Worm (Caenorhabditis elegans) whole organism, L2 larva: ENCODE measurements around the gene T16G1.2.

Experiments
- ceh-82 ChIP-seq: fragments of 150-350 bp; optimal IDR thresholded peaks from 2 replicates; lab custom pipeline; 2014; ENCODE audit warnings: missing biosample characterization, missing genetic modification characterization
- gmeb-1 ChIP-seq: fragments of 150-350 bp; optimal IDR thresholded peaks from 2 replicates; lab custom pipeline; 2014; ENCODE audit warnings: missing biosample characterization, missing genetic modification characterization
- mab-5 ChIP-seq: fragments of 150-350 bp; optimal IDR thresholded peaks from 2 replicates; lab custom pipeline; 2014; ENCODE audit warnings: missing biosample characterization, missing genetic modification characterization
- nhr-10 ChIP-seq: sonication (generic microtip); optimal IDR thresholded peaks from 2 replicates; lab custom pipeline; 2017; ENCODE audit warnings: missing biosample characterization, missing genetic modification characterization
- snpc-4 ChIP-seq: fragments of 150-350 bp; optimal IDR thresholded peaks from 2 replicates; lab custom pipeline; 2014; ENCODE audit warnings: missing biosample characterization, missing genetic modification characterization
- ztf-1 ChIP-seq: fragments of 200-800 bp; sonication (Bioruptor generic); conservative IDR thresholded peaks from 2 replicates; pipeline ENCODE4 v1.3.6; 2022; ENCODE audit warnings: missing genetic modification characterization, missing compliant biosample characterization

T16G1.2 gene

DNA sequence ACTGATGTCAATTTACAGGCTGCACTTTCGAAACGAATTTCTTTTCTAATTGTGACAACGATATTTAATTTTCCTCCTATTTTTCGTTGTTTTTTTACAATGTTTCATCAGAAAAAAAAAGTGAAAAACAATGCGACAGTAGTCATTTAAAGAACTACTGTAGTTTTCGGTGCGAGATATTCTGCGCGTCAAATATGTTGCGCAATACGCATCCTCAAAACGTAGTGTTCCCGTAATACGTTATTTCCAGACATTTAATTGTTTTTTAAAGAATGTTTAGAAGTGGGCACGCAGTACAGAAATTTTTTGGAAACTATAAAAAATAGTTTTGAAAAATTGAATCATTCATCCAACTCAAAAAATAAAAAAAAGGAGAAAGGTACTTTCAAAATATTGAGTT is 44.8 kb downstream of the T16G1.2 start:
- TF ChIP-seq mab-5 (tag; lab: Kevin White, UChicago) (no peak), gmeb-1 (no peak), ceh-82 (tag; lab: Kevin White, UChicago) (no peak), ztf-1 (no peak), nhr-10 (tag; lab: Kevin White, UChicago) (no peak), snpc-4 (tag; lab: Kevin White, UChicago) (no peak)
- TF ChIP-seq, all 48 proteins: peak for 0
